Worm (Caenorhabditis elegans) whole organism, L3 larva: Measurements from ENCODE around the gene M70.1.

Experiments used
- R02D3.7 ChIP-seq: fragments of 150-350 bp; optimal IDR thresholded peaks from 2 replicates; lab custom pipeline; 2014; ENCODE audit warnings: missing biosample characterization, missing genetic modification characterization
- ZK546.5 ChIP-seq: sonication (generic microtip); optimal IDR thresholded peaks from 2 replicates; lab custom pipeline; 2017; ENCODE audit warnings: missing biosample characterization, missing genetic modification characterization
- aly-2 ChIP-seq: fragments of 150-350 bp; optimal IDR thresholded peaks from 2 replicates; lab custom pipeline; 2014; ENCODE audit warnings: missing biosample characterization, missing genetic modification characterization
- ama-1 ChIP-seq: fragments of 150-350 bp; optimal IDR thresholded peaks from 2 replicates; lab custom pipeline; 2018
- ceh-16 ChIP-seq: sonication (generic microtip); optimal IDR thresholded peaks from 2 replicates; lab custom pipeline; 2017; ENCODE audit warnings: missing biosample characterization, missing genetic modification characterization
- ceh-28 ChIP-seq: fragments of 150-350 bp; optimal IDR thresholded peaks from 2 replicates; lab custom pipeline; 2014; ENCODE audit warnings: missing biosample characterization, missing genetic modification reagents, missing genetic modification characterization
- ceh-82 ChIP-seq: fragments of 150-350 bp; optimal IDR thresholded peaks from 2 replicates; lab custom pipeline; 2014; ENCODE audit warnings: missing biosample characterization, missing genetic modification characterization
- ceh-9 ChIP-seq: sonication (generic microtip); optimal IDR thresholded peaks from 2 replicates; lab custom pipeline; 2018; ENCODE audit warnings: missing biosample characterization, missing genetic modification characterization
- daf-12 ChIP-seq: fragments of 150-350 bp; optimal IDR thresholded peaks from 2 replicates; lab custom pipeline; 2014; ENCODE audit warnings: missing biosample characterization, missing genetic modification reagents, missing genetic modification characterization
- egl-27 ChIP-seq: sonication (generic microtip); optimal IDR thresholded peaks from 4 replicates; lab custom pipeline; 2017; ENCODE audit warnings: missing biosample characterization, missing genetic modification reagents, missing genetic modification characterization
- elt-1 ChIP-seq: fragments of 150-350 bp; optimal IDR thresholded peaks from 2 replicates; lab custom pipeline; 2014; ENCODE audit warnings: missing biosample characterization, missing genetic modification characterization
- elt-2 ChIP-seq: sonication (generic microtip); optimal IDR thresholded peaks from 2 replicates; lab custom pipeline; 2016; ENCODE audit warnings: missing genetic modification reagents, mild to moderate bottlenecking, missing genetic modification characterization, missing compliant biosample characterization
- elt-3 ChIP-seq, 3 experiments: fragments of 150-350 bp in 1 of 3; sonication (generic microtip) in 2 of 3; optimal IDR thresholded peaks; 2 replicates in 2 of 3; 4 replicates in 1 of 3; lab custom pipeline; 2014 to 2017; ENCODE audit warnings: missing biosample characterization in 3 of 3, missing genetic modification characterization in 3 of 3
- eor-1 ChIP-seq, 2 experiments: fragments of 150-350 bp; optimal IDR thresholded peaks; 2 replicates each; lab custom pipeline; 2014 to 2018; ENCODE audit warnings: missing biosample characterization in 2 of 2, missing genetic modification characterization in 2 of 2
- fkh-10 ChIP-seq: sonication (generic microtip); optimal IDR thresholded peaks from 2 replicates; lab custom pipeline; 2017; ENCODE audit warnings: missing biosample characterization, missing genetic modification reagents, missing genetic modification characterization
- fkh-2 ChIP-seq: fragments of 150-350 bp; optimal IDR thresholded peaks from 2 replicates; lab custom pipeline; 2014; ENCODE audit warnings: missing biosample characterization, missing genetic modification reagents, missing genetic modification characterization
- fos-1 ChIP-seq: fragments of 150-350 bp; optimal IDR thresholded peaks from 2 replicates; lab custom pipeline; 2014; ENCODE audit warnings: missing biosample characterization, missing genetic modification characterization
- hmg-11 ChIP-seq: sonication (generic microtip); optimal IDR thresholded peaks from 2 replicates; lab custom pipeline; 2016; ENCODE audit warnings: missing genetic modification characterization, missing compliant biosample characterization
- jun-1 ChIP-seq: fragments of 150-350 bp; optimal IDR thresholded peaks from 2 replicates; lab custom pipeline; 2014; ENCODE audit warnings: missing biosample characterization, missing genetic modification reagents, missing genetic modification characterization
- lin-15B ChIP-seq: fragments of 150-350 bp; optimal IDR thresholded peaks from 2 replicates; lab custom pipeline; 2014; ENCODE audit warnings: missing biosample characterization, missing genetic modification characterization
- lin-39 ChIP-seq: fragments of 150-350 bp; optimal IDR thresholded peaks from 2 replicates; lab custom pipeline; 2018; ENCODE audit warnings: missing biosample characterization, missing genetic modification reagents, missing genetic modification characterization
- lsy-12 ChIP-seq: sonication (generic microtip); optimal IDR thresholded peaks from 2 replicates; lab custom pipeline; 2016; ENCODE audit warnings: mild to moderate bottlenecking, missing genetic modification characterization, missing compliant biosample characterization
- mml-1 ChIP-seq: fragments of 150-350 bp; sonication (generic microtip); optimal IDR thresholded peaks from 3 replicates; lab custom pipeline; 2014; ENCODE audit warnings: missing biosample characterization, missing genetic modification characterization
- nfya-1 ChIP-seq: sonication (generic microtip); optimal IDR thresholded peaks from 2 replicates; lab custom pipeline; 2017; ENCODE audit warnings: missing genetic modification characterization, mild to moderate bottlenecking, missing compliant biosample characterization, antibody characterized with exemption, moderate library complexity; ENCODE audit not compliant: insufficient read depth
- nhr-11 ChIP-seq: fragments of 150-350 bp; optimal IDR thresholded peaks from 2 replicates; lab custom pipeline; 2014; ENCODE audit warnings: missing biosample characterization, missing genetic modification characterization
- nhr-12 ChIP-seq: fragments of 150-350 bp; optimal IDR thresholded peaks from 2 replicates; lab custom pipeline; 2014; ENCODE audit warnings: missing biosample characterization, missing genetic modification characterization
- nhr-237 ChIP-seq: fragments of 150-350 bp; optimal IDR thresholded peaks from 2 replicates; lab custom pipeline; 2014; ENCODE audit warnings: missing biosample characterization, missing genetic modification characterization
- nhr-28 ChIP-seq: fragments of 150-350 bp; optimal IDR thresholded peaks from 2 replicates; lab custom pipeline; 2014; ENCODE audit warnings: missing biosample characterization, missing genetic modification characterization
- nhr-43 ChIP-seq: sonication (generic microtip); optimal IDR thresholded peaks from 2 replicates; lab custom pipeline; 2016; ENCODE audit warnings: mild to moderate bottlenecking, missing genetic modification characterization, missing compliant biosample characterization; ENCODE audit not compliant: poor library complexity, severe bottlenecking
- nhr-67 ChIP-seq: fragments of 150-350 bp; optimal IDR thresholded peaks from 2 replicates; lab custom pipeline; 2014; ENCODE audit warnings: missing biosample characterization, missing genetic modification characterization
- nhr-76 ChIP-seq: fragments of 150-350 bp; sonication (generic microtip); optimal IDR thresholded peaks from 5 replicates; lab custom pipeline; 2014; ENCODE audit warnings: missing biosample characterization, missing genetic modification characterization
- pqm-1 ChIP-seq: fragments of 150-350 bp; optimal IDR thresholded peaks from 2 replicates; lab custom pipeline; 2017; ENCODE audit warnings: missing biosample characterization, missing genetic modification characterization, inconsistent platforms
- sea-2 ChIP-seq: fragments of 150-350 bp; sonication (generic microtip); optimal IDR thresholded peaks from 4 replicates; lab custom pipeline; 2014; ENCODE audit warnings: missing biosample characterization, missing genetic modification reagents, missing genetic modification characterization
- snpc-4 ChIP-seq: fragments of 150-350 bp; optimal IDR thresholded peaks from 2 replicates; lab custom pipeline; 2014; ENCODE audit warnings: missing biosample characterization, missing genetic modification characterization
- tbx-2 ChIP-seq: sonication (generic microtip); optimal IDR thresholded peaks from 2 replicates; lab custom pipeline; 2016; ENCODE audit warnings: mild to moderate bottlenecking, missing genetic modification characterization, missing compliant biosample characterization
- unc-39 ChIP-seq: sonication (generic microtip); optimal IDR thresholded peaks from 4 replicates; lab custom pipeline; 2017; ENCODE audit warnings: missing biosample characterization, missing genetic modification characterization
- unc-62 ChIP-seq: fragments of 150-350 bp; sonication (generic microtip); optimal IDR thresholded peaks from 4 replicates; lab custom pipeline; 2014; ENCODE audit warnings: missing biosample characterization, missing genetic modification reagents, missing genetic modification characterization
- zag-1 ChIP-seq: fragments of 150-350 bp; optimal IDR thresholded peaks from 2 replicates; lab custom pipeline; 2014; ENCODE audit warnings: missing biosample characterization, missing genetic modification characterization
- ztf-11 ChIP-seq: fragments of 150-350 bp; optimal IDR thresholded peaks from 2 replicates; lab custom pipeline; 2014; ENCODE audit warnings: missing biosample characterization, missing genetic modification characterization
- ztf-4 ChIP-seq: fragments of 150-350 bp; optimal IDR thresholded peaks from 2 replicates; lab custom pipeline; 2014; ENCODE audit warnings: missing biosample characterization, missing genetic modification characterization

Gene M70.1

DNA sequence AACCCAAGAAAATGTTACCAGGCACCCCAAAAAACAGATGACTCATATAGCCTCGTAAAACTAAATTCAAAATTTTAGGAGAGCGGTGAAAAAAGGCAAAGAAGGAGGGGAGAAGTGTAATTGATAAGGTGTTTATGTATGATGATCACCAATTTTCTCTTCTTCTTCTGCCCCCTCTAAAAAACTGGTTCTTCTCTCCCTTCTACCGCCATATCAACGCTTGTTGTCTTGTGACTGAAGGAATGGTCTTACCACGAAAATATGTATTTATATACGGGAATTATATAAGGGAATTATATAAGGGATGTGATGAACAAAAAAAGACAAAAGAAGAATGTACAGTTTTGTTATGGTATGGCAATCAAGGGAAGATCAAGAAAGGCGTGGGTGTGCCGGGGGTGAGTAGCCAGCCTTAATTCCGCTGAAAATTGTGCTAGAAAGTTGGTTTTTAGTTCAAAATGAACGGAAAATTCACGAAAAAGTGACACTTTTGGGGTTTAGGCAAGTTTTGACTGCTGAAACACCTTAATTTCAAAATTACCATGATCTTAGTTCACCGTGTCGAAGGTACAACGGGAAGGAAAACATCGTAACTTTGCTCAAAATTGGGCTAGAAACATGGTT, 35.8 kb downstream of the M70.1 start (continued):
- TF ChIP-seq nhr-28 (tag; lab: Kevin White, UChicago) (no peak), ztf-4 (tag; lab: Kevin White, UChicago) (no peak)

ce11 chrIV:2284462-2285047, 38.9 kb downstream of the M70.1 start:
- TF ChIP-seq pqm-1 (tag; lab: Kevin White, UChicago) (peak; percentile 83), nfya-1 (no peak), ztf-4 (tag; lab: Kevin White, UChicago) (no peak), R02D3.7 (tag; lab: Kevin White, UChicago) (no peak), fkh-2 (tag; lab: Kevin White, UChicago) (no peak), lin-15B (tag; lab: Kevin White, UChicago) (no peak), mml-1 (tag; lab: Kevin White, UChicago) (no peak), jun-1 (tag; lab: Kevin White, UChicago) (peak; percentile 36), nhr-237 (tag; lab: Kevin White, UChicago) (no peak), ama-1 (no peak), elt-2 (tag; lab: Kevin White, UChicago) (peak; percentile 90)

ce11 chrIV:2292119-2292518, 46.5 kb downstream of the M70.1 start:
- TF ChIP-seq hmg-11 (tag; lab: Kevin White, UChicago) (no peak), eor-1 (tag; optimal IDR thresholded peaks at IDR 0.05; lab: Kevin White, UChicago) (no peak), ceh-16 (tag; lab: Kevin White, UChicago) (no peak), nfya-1 (no peak), daf-12 (no peak), nhr-67 (tag; lab: Kevin White, UChicago) (no peak), fkh-2 (tag; lab: Kevin White, UChicago) (no peak), ZK546.5 (no peak), snpc-4 (tag; lab: Kevin White, UChicago) (no peak), nhr-76 (tag; lab: Kevin White, UChicago) (no peak), pqm-1 (tag; lab: Kevin White, UChicago) (no peak), elt-2 (tag; lab: Kevin White, UChicago) (no peak), ceh-28 (tag; lab: Kevin White, UChicago) (no peak), fos-1 (tag; lab: Kevin White, UChicago) (no peak), lsy-12 (tag; lab: Kevin White, UChicago) (no peak), mml-1 (tag; lab: Kevin White, UChicago) (no peak), nhr-237 (tag; lab: Kevin White, UChicago) (no peak), jun-1 (tag; lab: Kevin White, UChicago) (no peak), tbx-2 (tag; lab: Kevin White, UChicago) (no peak)

- TF ChIP-seq ceh-28 (tag; lab: Kevin White, UChicago) (no peak), sea-2 (GFP tag; lab: Kevin White, UChicago) (no peak), elt-3 (tag; optimal IDR thresholded peaks at IDR 0.05; lab: Kevin White, UChicago) (no peak), ceh-9 (tag; lab: Kevin White, UChicago) (no peak), nhr-12 (tag; lab: Kevin White, UChicago) (no peak), ztf-11 (tag; lab: Kevin White, UChicago) (no peak), aly-2 (tag; lab: Kevin White, UChicago) (no peak), nhr-28 (tag; lab: Kevin White, UChicago) (no peak), egl-27 (tag; lab: Kevin White, UChicago) (no peak), ceh-82 (tag; lab: Kevin White, UChicago) (no peak), nhr-43 (tag; lab: Kevin White, UChicago) (no peak)
These were observed 51.0 kb downstream of the M70.1 start for ce11 chrIV:2296639-2297038.

- no peak for TF ChIP-seq tbx-2 (tag; lab: Kevin White, UChicago)
- no peak for TF ChIP-seq ama-1
- TF ChIP-seq elt-2 (tag; lab: Kevin White, UChicago) = no peak
- TF ChIP-seq ztf-11 (tag; lab: Kevin White, UChicago) = no peak
- TF ChIP-seq unc-62 (GFP tag; lab: Kevin White, UChicago) = no peak
- no peak for TF ChIP-seq fkh-10 (GFP tag; lab: Kevin White, UChicago)
- no peak for TF ChIP-seq aly-2 (tag; lab: Kevin White, UChicago)
- TF ChIP-seq unc-39 (tag; lab: Kevin White, UChicago) = no peak
- no peak for TF ChIP-seq ceh-9 (tag; lab: Kevin White, UChicago)
- no peak for TF ChIP-seq lin-39 (tag; lab: Kevin White, UChicago)
- TF ChIP-seq elt-1 = no peak
- TF ChIP-seq pqm-1 (tag; lab: Kevin White, UChicago) = no peak
- TF ChIP-seq zag-1 (tag; lab: Kevin White, UChicago) = no peak
- TF ChIP-seq ZK546.5 = no peak
- no peak for TF ChIP-seq nhr-11 (tag; lab: Kevin White, UChicago)
- no peak for TF ChIP-seq nfya-1
- TF ChIP-seq, all 47 proteins: peak for 0
These were observed 52.7 kb downstream of the M70.1 start for ce11 chrIV:2298388-2298787.
